Fruit fly (Drosophila melanogaster): Measurements from ENCODE around the gene CG44194.

Gene CG44194

DNA sequence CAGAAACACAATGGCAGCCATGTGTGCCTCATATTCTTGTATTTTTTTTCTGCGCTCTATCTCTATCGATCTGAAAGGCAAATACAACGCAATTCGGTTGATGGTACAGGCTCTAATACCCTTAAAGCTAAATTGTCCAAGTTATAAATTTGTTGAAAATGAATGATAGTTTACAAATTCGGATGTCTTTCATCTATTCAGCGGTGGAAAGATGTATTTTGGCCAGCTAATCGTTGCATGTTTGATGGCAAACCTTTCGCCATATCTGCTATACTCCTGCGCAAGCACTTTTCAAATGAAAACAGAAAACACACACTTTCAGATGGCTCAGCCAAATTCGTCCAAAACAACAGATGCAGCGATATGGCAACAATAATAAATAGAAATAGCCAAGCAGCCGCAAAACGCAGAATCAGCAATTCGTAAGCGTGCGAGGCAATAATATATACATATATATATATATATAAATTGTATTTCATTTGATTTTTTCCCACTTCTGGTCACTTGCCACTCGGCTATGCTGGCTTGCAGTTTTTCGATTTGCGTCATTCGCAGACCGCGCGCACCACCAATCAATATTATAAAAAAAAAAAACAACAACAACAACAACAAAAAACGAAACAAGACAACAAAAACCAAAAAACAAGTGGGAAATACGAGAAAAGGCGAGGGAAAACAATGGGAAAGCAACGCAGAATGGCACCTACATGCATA, 16.8 kb upstream of the CG44194 start (continued):
- peak in 1 of 2 experiments; percentile 30 for TF ChIP-seq Hr51 (GFP tag; optimal IDR thresholded peaks at IDR 0.05)
- peak; percentile 55 for TF ChIP-seq Med (GFP tag)
- peak; percentile 20 for TF ChIP-seq CG13624 (GFP tag; optimal IDR thresholded peaks at IDR 0.05)
- no peak for TF ChIP-seq prd (optimal IDR thresholded peaks at IDR 0.05)
- TF ChIP-seq prd (GFP tag; IDR thresholded peaks at IDR 0.05), result peak; percentile 56; the same call in 2 of the 3 replicates
- peak; percentile 5 for TF ChIP-seq lab (GFP tag; optimal IDR thresholded peaks at IDR 0.05)
- no peak for TF ChIP-seq fd3F (GFP tag; optimal IDR thresholded peaks at IDR 0.05)
- TF ChIP-seq D19A (tag; optimal IDR thresholded peaks at IDR 0.05), result peak; percentile 55
- no peak for TF ChIP-seq Dbx (GFP tag; IDR thresholded peaks at IDR 0.05)
- TF ChIP-seq CG11695 (GFP tag; IDR thresholded peaks at IDR 0.05), result 0 out of 3 replicates have a peak, but pooled peaks have one; percentile 16
- TF ChIP-seq CG15269 (tag; optimal IDR thresholded peaks at IDR 0.05), result peak; percentile 46
- peak in 1 of 3 experiments; percentile 20 for TF ChIP-seq Stat92E (GFP tag; optimal IDR thresholded peaks at IDR 0.05)
- no peak for TF ChIP-seq CG7928 (GFP tag; optimal IDR thresholded peaks at IDR 0.05)
- no peak for TF ChIP-seq ind (GFP tag; optimal IDR thresholded peaks at IDR 0.05)
- peak; percentile 20 for TF ChIP-seq CG2678 (tag; optimal IDR thresholded peaks at IDR 0.05)
- peak; percentile 8 for TF ChIP-seq CG7839 (tag; optimal IDR thresholded peaks at IDR 0.05)
- TF ChIP-seq CG17359 (tag; optimal IDR thresholded peaks at IDR 0.05), result peak; percentile 21
- TF ChIP-seq CG9215 (GFP tag; IDR thresholded peaks at IDR 0.05), result peak; percentile 26; the same call in 1 of the 2 replicates
- peak; percentile 19 for TF ChIP-seq grau (tag; optimal IDR thresholded peaks at IDR 0.05)
- peak; percentile 0 for TF ChIP-seq Xbp1 (GFP tag; optimal IDR thresholded peaks at IDR 0.05)
- peak; percentile 12; the same call in 1 of the 2 replicates for TF ChIP-seq Ptx1 (GFP tag; IDR thresholded peaks at IDR 0.05)
- TF ChIP-seq CG18764 (GFP tag; optimal IDR thresholded peaks at IDR 0.05), result no peak
- no peak for TF ChIP-seq CG8290 (GFP tag; optimal IDR thresholded peaks at IDR 0.05)
- TF ChIP-seq CG8290 (tag; optimal IDR thresholded peaks at IDR 0.05), result peak in 1 of 2 experiments; percentile 41
- no peak for TF ChIP-seq CG12744 (GFP tag; optimal IDR thresholded peaks at IDR 0.05)
- 0 out of 3 replicates have a peak, but pooled peaks have one; percentile 18 for TF ChIP-seq CG17361 (GFP tag; IDR thresholded peaks at IDR 0.05)
- TF ChIP-seq crol (GFP tag; IDR thresholded peaks at IDR 0.05), result no peak; the same call in 1 of the 2 replicates
- no peak for TF ChIP-seq CG7963 (GFP tag; IDR thresholded peaks at IDR 0.05; ENCODE audit: partially characterized antibody)
- TF ChIP-seq Sox100B (GFP tag; optimal IDR thresholded peaks at IDR 0.05), result no peak
- TF ChIP-seq CG9932 (GFP tag; IDR thresholded peaks at IDR 0.05), result peak; percentile 42
- peak; percentile 43 for TF ChIP-seq Rfx (GFP tag; IDR thresholded peaks at IDR 0.05)
- TF ChIP-seq pan (optimal IDR thresholded peaks at IDR 0.05), result no peak
- peak in 1 of 2 experiments; percentile 49 for TF ChIP-seq pan (GFP tag; optimal IDR thresholded peaks at IDR 0.05 in 1 of 2, IDR thresholded peaks at IDR 0.05 in 1 of 2)
- TF ChIP-seq PHDP (tag; optimal IDR thresholded peaks at IDR 0.05), result no peak
- peak; percentile 8 for TF ChIP-seq CG13424 (tag; optimal IDR thresholded peaks at IDR 0.05)
- TF ChIP-seq CG11504 (tag; optimal IDR thresholded peaks at IDR 0.05), result peak; percentile 27
- peak; percentile 33 for TF ChIP-seq CG1603 (tag; optimal IDR thresholded peaks at IDR 0.05)
- peak; percentile 19 for TF ChIP-seq CoRest (tag; optimal IDR thresholded peaks at IDR 0.05)

DNA sequence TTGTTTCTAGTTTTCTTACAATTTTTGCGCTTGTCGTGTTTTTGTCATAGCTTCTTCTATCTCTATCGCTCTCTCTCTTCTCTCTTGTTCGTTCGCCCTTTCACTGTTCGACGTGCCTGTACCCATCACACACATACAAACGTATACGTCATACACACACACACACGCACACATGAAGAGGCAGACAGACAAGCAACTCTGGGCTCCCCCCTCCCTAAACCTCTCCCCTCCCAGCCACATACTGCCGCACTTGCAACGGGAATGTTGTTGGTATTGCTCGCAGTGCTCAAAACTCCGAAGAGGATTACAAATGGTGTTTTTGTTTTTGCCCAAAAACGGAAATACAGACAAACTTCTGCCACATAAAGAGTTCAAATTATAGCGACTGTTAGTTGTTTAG, 15.5 kb upstream of the CG44194 start:
- TF ChIP-seq CG33213 (GFP tag; optimal IDR thresholded peaks at IDR 0.05) (no peak), repo (GFP tag; optimal IDR thresholded peaks at IDR 0.05) (no peak), sd (tag; optimal IDR thresholded peaks at IDR 0.05) (peak; percentile 43), H15 (GFP tag; IDR thresholded peaks at IDR 0.05) (0 out of 3 replicates have a peak, but pooled peaks have one; percentile 24), cg (GFP tag; optimal IDR thresholded peaks at IDR 0.05) (peak; percentile 90), CG6175 (GFP tag; IDR thresholded peaks at IDR 0.05) (0 out of 3 replicates have a peak, but pooled peaks have one; percentile 44), nerfin-1 (tag; optimal IDR thresholded peaks at IDR 0.05) (peak; percentile 58), Scr (GFP tag; IDR thresholded peaks at IDR 0.05; ENCODE audit: partially characterized antibody) (peak; percentile 22; the same call in 1 of the 2 replicates), zfh1 (GFP tag; IDR thresholded peaks at IDR 0.05) (no peak), crc (GFP tag; optimal IDR thresholded peaks at IDR 0.05) (no peak), CG6765 (GFP tag; optimal IDR thresholded peaks at IDR 0.05) (no peak), CG11723 (GFP tag; optimal IDR thresholded peaks at IDR 0.05) (no peak), CG4360 (GFP tag; IDR thresholded peaks at IDR 0.05) (peak; percentile 57; the same call in 1 of the 2 replicates)

Data from whole organism, embryonic.